Fruit fly (Drosophila melanogaster) whole organism, embryonic: Measurements from ENCODE around the gene CG9444.

ENCODE experiments used
- Ada2b ChIP-seq: fragments of 200-800 bp; sonication (Bioruptor generic); IDR thresholded peaks from 2 replicates; pipeline ENCODE4 v1.3.6; 2022; ENCODE audit warnings: missing biosample characterization, missing genetic modification characterization
- Atf3 ChIP-seq: fragments of 200-800 bp; sonication (Bioruptor generic); optimal IDR thresholded peaks from 3 replicates; lab custom pipeline; 2016; ENCODE audit warnings: missing biosample characterization, missing genetic modification characterization
- Bgb ChIP-seq: fragments of 200-800 bp; sonication (Bioruptor generic); IDR thresholded peaks from 2 replicates; pipeline ENCODE4 v1.3.6; 2022; ENCODE audit warnings: missing biosample characterization, missing genetic modification characterization; ENCODE audit not compliant: partially characterized antibody
- C15 ChIP-seq: fragments of 200-800 bp; sonication (Bioruptor generic); IDR thresholded peaks from 3 replicates; pipeline ENCODE4 v1.3.6; 2022; ENCODE audit warnings: missing biosample characterization, missing genetic modification characterization
- CG10366 ChIP-seq: fragments of 200-800 bp; sonication (Bioruptor generic); IDR thresholded peaks from 2 replicates; pipeline ENCODE4 v1.3.6; 2022; ENCODE audit warnings: missing biosample characterization, missing genetic modification characterization
- CG10959 ChIP-seq: fragments of 200-800 bp; sonication (Bioruptor generic); IDR thresholded peaks from 2 replicates; pipeline ENCODE4 v1.3.6; 2022; ENCODE audit warnings: missing biosample characterization, missing genetic modification characterization
- CG12659 ChIP-seq: fragments of 200-800 bp; sonication (Bioruptor generic); optimal IDR thresholded peaks from 3 replicates; lab custom pipeline; 2017; ENCODE audit warnings: mild to moderate bottlenecking, missing biosample characterization, missing genetic modification reagents, missing genetic modification characterization
- CG13775 ChIP-seq: fragments of 200-800 bp; sonication (Bioruptor generic); optimal IDR thresholded peaks from 3 replicates; lab custom pipeline; 2017; ENCODE audit warnings: missing biosample characterization, mild to moderate bottlenecking, missing genetic modification characterization
- CG14667 ChIP-seq: fragments of 200-800 bp; sonication (Bioruptor generic); IDR thresholded peaks from 2 replicates; pipeline ENCODE4 v1.3.6; 2022; ENCODE audit warnings: missing biosample characterization, missing genetic modification characterization
- CG31441 ChIP-seq: fragments of 200-800 bp; sonication (Bioruptor generic); IDR thresholded peaks from 2 replicates; pipeline ENCODE4 v1.3.6; 2022; ENCODE audit warnings: missing biosample characterization, missing genetic modification characterization
- CG3847 ChIP-seq: fragments of 200-800 bp; sonication (Bioruptor generic); IDR thresholded peaks from 2 replicates; pipeline ENCODE4 v1.3.6; 2022; ENCODE audit warnings: missing biosample characterization, missing genetic modification characterization
- CG4404 ChIP-seq: fragments of 200-800 bp; sonication (Bioruptor generic); IDR thresholded peaks from 2 replicates; pipeline ENCODE4 v1.3.6; 2022; ENCODE audit warnings: missing biosample characterization, missing genetic modification characterization
- CG4424 ChIP-seq: fragments of 200-800 bp; sonication (Bioruptor generic); optimal IDR thresholded peaks from 3 replicates; lab custom pipeline; 2016; ENCODE audit warnings: missing biosample characterization, missing genetic modification characterization
- CG4730 ChIP-seq: fragments of 200-800 bp; sonication (Bioruptor generic); IDR thresholded peaks from 2 replicates; pipeline ENCODE4 v1.3.6; 2022; ENCODE audit warnings: missing biosample characterization, missing genetic modification characterization
- CG5180 ChIP-seq: fragments of 200-800 bp; sonication (Bioruptor generic); optimal IDR thresholded peaks from 3 replicates; lab custom pipeline; 2017; ENCODE audit warnings: missing biosample characterization, missing genetic modification characterization, mild to moderate bottlenecking, moderate library complexity, missing genetic modification reagents
- CG6272 ChIP-seq: fragments of 200-800 bp; sonication (Bioruptor generic); IDR thresholded peaks from 2 replicates; pipeline ENCODE4 v1.3.6; 2022; ENCODE audit warnings: missing biosample characterization, missing genetic modification characterization
- CG7745 ChIP-seq: fragments of 200-800 bp; sonication (Bioruptor generic); optimal IDR thresholded peaks from 2 replicates; lab custom pipeline; 2018; ENCODE audit warnings: missing biosample characterization, mild to moderate bottlenecking, missing genetic modification characterization, moderate library complexity
- CG7839 ChIP-seq: fragments of 200-800 bp; sonication (Bioruptor generic); optimal IDR thresholded peaks from 3 replicates; lab custom pipeline; 2018; ENCODE audit warnings: missing biosample characterization, mild to moderate bottlenecking, missing genetic modification characterization, moderate library complexity
- Ets65A ChIP-seq: fragments of 200-800 bp; sonication (Bioruptor generic); peaks from one replicate; lab custom pipeline; 2016; ENCODE audit warnings: missing biosample characterization, missing genetic modification characterization
- Gug ChIP-seq: fragments of 200-800 bp; sonication (Bioruptor generic); IDR thresholded peaks from 4 replicates; pipeline ENCODE4 v1.3.6; 2022; ENCODE audit warnings: missing biosample characterization, missing genetic modification characterization
- HLH4C ChIP-seq: fragments of 200-800 bp; sonication (Bioruptor generic); IDR thresholded peaks from 3 replicates; pipeline ENCODE4 v1.3.6; 2022; ENCODE audit warnings: missing biosample characterization, missing genetic modification characterization; ENCODE audit not compliant: partially characterized antibody
- Hmr ChIP-seq: fragments of 200-800 bp; sonication (Bioruptor generic); optimal IDR thresholded peaks from 3 replicates; lab custom pipeline; 2017; ENCODE audit warnings: mild to moderate bottlenecking, missing biosample characterization, missing genetic modification reagents, missing genetic modification characterization
- Hsf ChIP-seq: fragments of 200-800 bp; sonication (Bioruptor generic); optimal IDR thresholded peaks from 3 replicates; lab custom pipeline; 2016; ENCODE audit warnings: missing biosample characterization, missing genetic modification characterization
- Lhr ChIP-seq: fragments of 200-800 bp; sonication (Bioruptor generic); optimal IDR thresholded peaks from 3 replicates; lab custom pipeline; 2017; ENCODE audit warnings: mild to moderate bottlenecking, missing biosample characterization, missing genetic modification reagents, missing genetic modification characterization
- Lim3 ChIP-seq: fragments of 200-800 bp; sonication (Bioruptor generic); IDR thresholded peaks from 2 replicates; pipeline ENCODE4 v1.3.6; 2022; ENCODE audit warnings: missing biosample characterization, missing genetic modification characterization
- Mes4 ChIP-seq: fragments of 200-800 bp; sonication (Bioruptor generic); optimal IDR thresholded peaks from 2 replicates; lab custom pipeline; 2016; ENCODE audit warnings: missing biosample characterization, missing genetic modification characterization
- Mrtf ChIP-seq: fragments of 200-800 bp; sonication (Bioruptor generic); IDR thresholded peaks from 3 replicates; pipeline ENCODE4 v1.3.6; 2022; ENCODE audit warnings: missing biosample characterization, missing genetic modification characterization
- Myb ChIP-seq: fragments of 200-800 bp; sonication (Bioruptor generic); optimal IDR thresholded peaks from 2 replicates; lab custom pipeline; 2016; ENCODE audit warnings: missing biosample characterization, missing genetic modification characterization
- PHDP ChIP-seq: fragments of 200-800 bp; sonication (Bioruptor generic); optimal IDR thresholded peaks from 3 replicates; lab custom pipeline; 2018; ENCODE audit warnings: missing biosample characterization, mild to moderate bottlenecking, missing genetic modification characterization, moderate library complexity
- Ravus ChIP-seq: fragments of 200-800 bp; sonication (Bioruptor generic); IDR thresholded peaks from 2 replicates; pipeline ENCODE4 v1.3.6; 2022; ENCODE audit warnings: missing biosample characterization, missing genetic modification characterization
- Side ChIP-seq: fragments of 200-800 bp; sonication (Bioruptor generic); optimal IDR thresholded peaks from 2 replicates; lab custom pipeline; 2016; ENCODE audit warnings: missing biosample characterization, missing genetic modification characterization
- Sry-δ ChIP-seq: fragments of 200-800 bp; sonication (Bioruptor generic); optimal IDR thresholded peaks from 2 replicates; lab custom pipeline; 2016; ENCODE audit warnings: missing biosample characterization, missing genetic modification characterization
- br ChIP-seq: fragments of >200 bp; optimal IDR thresholded peaks from 2 replicates; lab custom pipeline; 2017
- cato ChIP-seq: fragments of 200-800 bp; sonication (Bioruptor generic); optimal IDR thresholded peaks from 2 replicates; lab custom pipeline; 2016; ENCODE audit warnings: missing biosample characterization, missing genetic modification characterization, borderline replicate concordance
- ci ChIP-seq: fragments of 200-800 bp; sonication (Bioruptor generic); IDR thresholded peaks from 3 replicates; pipeline ENCODE4 v1.3.6; 2022; ENCODE audit warnings: missing biosample characterization, missing genetic modification characterization
- crc ChIP-seq: fragments of 200-800 bp; sonication (Bioruptor generic); optimal IDR thresholded peaks from 2 replicates; lab custom pipeline; 2016; ENCODE audit warnings: missing biosample characterization, missing genetic modification characterization
- crol ChIP-seq: fragments of 200-800 bp; sonication (Bioruptor generic); IDR thresholded peaks from 2 replicates; pipeline ENCODE4 v1.3.6; 2022; ENCODE audit warnings: missing biosample characterization, missing genetic modification characterization
- dm ChIP-seq: fragments of 200-800 bp; sonication (Bioruptor generic); optimal IDR thresholded peaks from 3 replicates; lab custom pipeline; 2016; ENCODE audit warnings: missing biosample characterization, missing genetic modification characterization
- fd102C ChIP-seq: fragments of 200-800 bp; sonication (Bioruptor generic); optimal IDR thresholded peaks from 2 replicates; lab custom pipeline; 2018; ENCODE audit warnings: missing biosample characterization, mild to moderate bottlenecking, missing genetic modification characterization, moderate library complexity
- gsb ChIP-seq: fragments of 200-800 bp; sonication (Bioruptor generic); IDR thresholded peaks from 2 replicates; pipeline ENCODE4 v1.3.6; 2022; ENCODE audit warnings: missing biosample characterization, missing genetic modification characterization
- gt ChIP-seq: fragments of 200-800 bp; sonication (Bioruptor generic); IDR thresholded peaks from 2 replicates; pipeline ENCODE4 v1.3.6; 2022; ENCODE audit warnings: missing biosample characterization, missing genetic modification characterization
- ind ChIP-seq: fragments of 200-800 bp; sonication (Bioruptor generic); optimal IDR thresholded peaks from 3 replicates; lab custom pipeline; 2016; ENCODE audit warnings: missing biosample characterization, missing genetic modification characterization
- jigr1 ChIP-seq: fragments of 200-800 bp; sonication (Bioruptor generic); IDR thresholded peaks from 3 replicates; pipeline ENCODE4 v1.3.6; 2022; ENCODE audit warnings: missing biosample characterization, missing genetic modification characterization
- jumu ChIP-seq: fragments of 200-800 bp; sonication (Bioruptor generic); optimal IDR thresholded peaks from 3 replicates; lab custom pipeline; 2016; ENCODE audit warnings: missing biosample characterization, missing genetic modification characterization
- lilli ChIP-seq: fragments of 200-800 bp; sonication (Bioruptor generic); optimal IDR thresholded peaks from 3 replicates; lab custom pipeline; 2016; ENCODE audit warnings: missing biosample characterization, missing genetic modification characterization
- lov ChIP-seq, 2 experiments: fragments of 200-800 bp in 1 of 2; fragments of >200 bp in 1 of 2; sonication (Bioruptor generic) in 1 of 2; IDR thresholded peaks in 1 of 2; optimal IDR thresholded peaks in 1 of 2; 2 replicates in 1 of 2; 3 replicates in 1 of 2; pipeline versions ENCODE4 v1.3.6 to Lab custom; 2017 to 2022; ENCODE audit warnings: missing biosample characterization in 1 of 2, missing genetic modification characterization in 1 of 2
- nau ChIP-seq: fragments of 200-800 bp; sonication (Bioruptor generic); optimal IDR thresholded peaks from 3 replicates; lab custom pipeline; 2017; ENCODE audit warnings: missing biosample characterization, mild to moderate bottlenecking, missing genetic modification characterization, missing genetic modification reagents
- rib ChIP-seq: fragments of 200-800 bp; sonication (Bioruptor generic); IDR thresholded peaks from 2 replicates; pipeline ENCODE4 v1.3.6; 2022; ENCODE audit warnings: missing biosample characterization, missing genetic modification characterization
- sisA ChIP-seq: fragments of 200-800 bp; sonication (Bioruptor generic); IDR thresholded peaks from 2 replicates; pipeline ENCODE4 v1.3.6; 2022; ENCODE audit warnings: missing biosample characterization, missing genetic modification characterization
- sna ChIP-seq: fragments of 200-800 bp; sonication (Bioruptor generic); IDR thresholded peaks from 2 replicates; pipeline ENCODE4 v1.3.6; 2022; ENCODE audit warnings: missing biosample characterization, missing genetic modification characterization; ENCODE audit not compliant: partially characterized antibody
- ssp ChIP-seq: fragments of 200-800 bp; sonication (Bioruptor generic); IDR thresholded peaks from 2 replicates; pipeline ENCODE4 v1.3.6; 2022; ENCODE audit warnings: missing biosample characterization, missing genetic modification characterization
- trh ChIP-seq: fragments of 200-800 bp; sonication (Bioruptor generic); optimal IDR thresholded peaks from 2 replicates; lab custom pipeline; 2016; ENCODE audit warnings: missing biosample characterization, missing genetic modification characterization
- zen ChIP-seq: fragments of 200-800 bp; sonication (Bioruptor generic); optimal IDR thresholded peaks from 3 replicates; lab custom pipeline; 2018; ENCODE audit warnings: missing biosample characterization, mild to moderate bottlenecking, missing genetic modification characterization, moderate library complexity

CG9444 gene

DNA sequence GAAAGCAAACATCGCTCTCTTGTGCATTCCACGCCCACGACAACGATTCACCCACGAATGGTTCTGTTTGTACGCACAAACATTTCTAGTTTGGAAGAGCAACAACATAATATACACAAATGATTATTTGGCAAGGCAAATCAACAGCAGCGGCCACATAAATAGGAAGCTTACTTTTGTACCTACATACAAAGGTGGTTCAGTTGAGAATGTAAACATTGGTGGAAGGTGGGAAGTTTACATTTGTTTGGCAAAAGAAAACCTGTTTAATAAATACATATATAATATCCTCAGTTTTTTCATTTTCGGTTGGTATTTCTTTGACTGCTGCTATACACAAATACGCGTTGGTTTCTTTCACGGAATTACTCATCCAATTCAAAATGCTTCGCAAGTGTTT, 18.5 kb upstream of the CG9444 start (continued):
- TF ChIP-seq CG4404 (GFP tag; lab: Robert Waterston, UW): no peak
- TF ChIP-seq Lim3 (GFP tag; lab: Robert Waterston, UW): no peak
- TF ChIP-seq Mes4 (GFP tag; lab: Kevin White, UChicago): peak; percentile 72
- TF ChIP-seq jumu (GFP tag; lab: Kevin White, UChicago): peak; percentile 76
- TF ChIP-seq Lhr (GFP tag; lab: Kevin White, UChicago): peak; percentile 57
- TF ChIP-seq crc (GFP tag; lab: Kevin White, UChicago): peak; percentile 65
- TF ChIP-seq Hmr (GFP tag; lab: Kevin White, UChicago): peak; percentile 93
- TF ChIP-seq Bgb (GFP tag; lab: Robert Waterston, UW): no peak
- no peak for TF ChIP-seq crol (GFP tag; lab: Robert Waterston, UW)
- peak; percentile 45 for TF ChIP-seq trh (GFP tag; lab: Kevin White, UChicago)
- peak; percentile 52 for TF ChIP-seq Sry-δ
- TF ChIP-seq Gug (GFP tag; lab: Robert Waterston, UW): peak; percentile 77
- no peak for TF ChIP-seq ci
- peak; percentile 79 for TF ChIP-seq Side (GFP tag; lab: Kevin White, UChicago)
- peak; percentile 94 for TF ChIP-seq lilli
- peak; percentile 59 for TF ChIP-seq Atf3 (GFP tag; lab: Kevin White, UChicago)
- peak; percentile 88 for TF ChIP-seq CG4424 (GFP tag; lab: Kevin White, UChicago)
- no peak for TF ChIP-seq Ravus (GFP tag; lab: Robert Waterston, UW)
- peak; percentile 95 for TF ChIP-seq Ets65A (GFP tag; lab: Kevin White, UChicago)
- TF ChIP-seq fd102C (GFP tag; lab: Kevin White, UChicago): peak; percentile 78
- TF ChIP-seq CG6272 (GFP tag; lab: Robert Waterston, UW): peak; percentile 82
- TF ChIP-seq CG5180: peak; percentile 69
- TF ChIP-seq rib (GFP tag; lab: Robert Waterston, UW): no peak
- TF ChIP-seq Hsf (GFP tag; lab: Kevin White, UChicago): peak; percentile 89
- no peak for TF ChIP-seq CG10366 (GFP tag; lab: Robert Waterston, UW)
- peak; percentile 73 for TF ChIP-seq CG13775
- TF ChIP-seq CG7839: peak; percentile 93
- TF ChIP-seq CG3847 (GFP tag; lab: Robert Waterston, UW): no peak
- TF ChIP-seq lov (optimal IDR thresholded peaks at IDR 0.05; lab: Kevin White, UChicago): no peak
- TF ChIP-seq lov (GFP tag; IDR thresholded peaks at IDR 0.05; lab: Robert Waterston, UW): no peak
- TF ChIP-seq ssp: no peak
- no peak for TF ChIP-seq CG14667 (GFP tag; lab: Robert Waterston, UW)
- no peak for TF ChIP-seq CG4730 (GFP tag; lab: Robert Waterston, UW)
- TF ChIP-seq CG31441 (GFP tag; lab: Robert Waterston, UW): no peak
- peak; percentile 62 for TF ChIP-seq Myb (GFP tag; lab: Kevin White, UChicago)
- no peak for TF ChIP-seq HLH4C (GFP tag; lab: Robert Waterston, UW)
- TF ChIP-seq CG12659 (GFP tag; lab: Kevin White, UChicago): peak; percentile 91
- no peak for TF ChIP-seq sna (GFP tag; lab: Robert Waterston, UW)
- no peak for TF ChIP-seq gsb (GFP tag; lab: Robert Waterston, UW)
- TF ChIP-seq br (lab: Kevin White, UChicago): no peak
- no peak for TF ChIP-seq jigr1 (GFP tag; lab: Robert Waterston, UW)
- no peak for TF ChIP-seq sisA (GFP tag; lab: Robert Waterston, UW)
- no peak for TF ChIP-seq Mrtf
- peak; percentile 81 for TF ChIP-seq zen (tag; lab: Kevin White, UChicago)
- no peak for TF ChIP-seq Ada2b (GFP tag; lab: Robert Waterston, UW)
- no peak for TF ChIP-seq CG7745 (tag; lab: Kevin White, UChicago)
- TF ChIP-seq nau: peak; percentile 90
- TF ChIP-seq ind: peak; percentile 92
- no peak for TF ChIP-seq CG10959
- TF ChIP-seq C15 (GFP tag; lab: Robert Waterston, UW): no peak
- no peak for TF ChIP-seq gt (GFP tag; lab: Robert Waterston, UW)
- peak; percentile 65 for TF ChIP-seq cato (GFP tag; lab: Kevin White, UChicago)
- peak; percentile 67 for TF ChIP-seq dm (GFP tag; lab: Kevin White, UChicago)
- peak; percentile 95 for TF ChIP-seq PHDP (tag; lab: Kevin White, UChicago)
